Worm (Caenorhabditis elegans) whole organism, mixed stage, embryonic: Measurements from ENCODE around the gene bath-33.

Experiments used
- ces-1 ChIP-seq: fragments of 150-350 bp; optimal IDR thresholded peaks from 2 replicates; lab custom pipeline; 2014; ENCODE audit warnings: missing biosample characterization, missing genetic modification reagents, missing genetic modification characterization
- hlh-1 ChIP-seq: fragments of 150-350 bp; optimal IDR thresholded peaks from 2 replicates; lab custom pipeline; 2014; ENCODE audit warnings: missing biosample characterization, missing genetic modification reagents, missing genetic modification characterization
- nhr-12 ChIP-seq: fragments of 150-350 bp; optimal IDR thresholded peaks from 2 replicates; lab custom pipeline; 2014; ENCODE audit warnings: missing biosample characterization, missing genetic modification characterization
- zip-8 ChIP-seq: fragments of 150-350 bp; optimal IDR thresholded peaks from 2 replicates; lab custom pipeline; 2014; ENCODE audit warnings: missing biosample characterization, missing genetic modification characterization

DNA sequence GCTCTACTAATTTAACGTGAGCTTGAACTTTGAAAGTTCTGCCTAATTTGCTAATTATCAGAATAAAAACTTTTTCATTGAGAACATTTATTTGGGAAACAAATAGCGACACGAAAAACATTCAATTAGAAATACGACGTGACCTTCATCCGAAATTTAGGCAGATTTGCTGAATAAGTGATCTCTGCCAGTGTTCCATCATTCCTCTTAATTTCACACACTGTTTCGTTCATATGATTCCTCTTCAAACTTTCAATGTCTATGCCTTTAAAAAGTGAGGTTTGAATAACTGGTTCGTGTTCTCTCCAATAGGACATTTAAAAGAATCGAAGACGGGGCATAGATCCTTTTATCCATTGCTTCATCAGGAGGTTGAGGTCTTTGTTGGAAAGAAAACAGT lies 44.5 kb upstream of the bath-33 start, which contains the start of gene fbxb-20:
- no peak for TF ChIP-seq ces-1
- no peak for TF ChIP-seq zip-8 (tag; lab: Kevin White, UChicago)
- no peak for TF ChIP-seq hlh-1 (tag; lab: Kevin White, UChicago)
- TF ChIP-seq nhr-12, result no peak
